Fruit fly (Drosophila melanogaster) whole organism, wandering third instar larva: Measurements from ENCODE around the gene CG12118.

Source experiments
- Abd-B ChIP-seq: fragments of >200 bp; optimal IDR thresholded peaks from 2 replicates; lab custom pipeline; 2017; ENCODE audit warnings: missing biosample characterization, missing genetic modification characterization
- CG32264 ChIP-seq: fragments of 200-800 bp; sonication (Bioruptor generic); optimal IDR thresholded peaks from 2 replicates; lab custom pipeline; 2016; ENCODE audit warnings: missing biosample characterization, missing genetic modification characterization
- CG9705 ChIP-seq: fragments of 200-800 bp; sonication (Bioruptor generic); optimal IDR thresholded peaks from 2 replicates; lab custom pipeline; 2018; ENCODE audit warnings: missing biosample characterization, mild to moderate bottlenecking, missing genetic modification characterization
- CrebA ChIP-seq: fragments of 200-800 bp; sonication (Bioruptor generic); optimal IDR thresholded peaks from 2 replicates; lab custom pipeline; 2016; ENCODE audit warnings: missing biosample characterization, mild to moderate bottlenecking, missing genetic modification characterization, borderline replicate concordance
- Dfd ChIP-seq: fragments of >200 bp; optimal IDR thresholded peaks from 2 replicates; lab custom pipeline; 2017; ENCODE audit warnings: missing biosample characterization, missing genetic modification characterization
- Dif ChIP-seq: fragments of 200-275, 200-300 bp; sonication (Bioruptor generic); optimal IDR thresholded peaks from 2 replicates; lab custom pipeline; 2018; ENCODE audit warnings: missing biosample characterization, missing genetic modification characterization; ENCODE audit not compliant: partially characterized antibody
- GATAd ChIP-seq: sonication (Bioruptor generic); optimal IDR thresholded peaks from 2 replicates; lab custom pipeline; 2016; ENCODE audit warnings: missing biosample characterization, missing genetic modification characterization
- HLH106 ChIP-seq: fragments of 200-800 bp; optimal IDR thresholded peaks from 3 replicates; lab custom pipeline; 2019; ENCODE audit warnings: missing biosample characterization, mild to moderate bottlenecking, missing genetic modification characterization, moderate library complexity
- Hnf4 ChIP-seq: fragments of 200-800 bp; sonication (Bioruptor generic); optimal IDR thresholded peaks from 2 replicates; lab custom pipeline; 2016; ENCODE audit warnings: missing biosample characterization, mild to moderate bottlenecking, missing genetic modification characterization
- Hr78 ChIP-seq: fragments of >200 bp; optimal IDR thresholded peaks from 2 replicates; lab custom pipeline; 2017; ENCODE audit warnings: missing biosample characterization, missing genetic modification characterization
- Hr83 ChIP-seq: fragments of 200-300 bp; sonication (Bioruptor generic); optimal IDR thresholded peaks from 2 replicates; lab custom pipeline; 2016; ENCODE audit warnings: missing biosample characterization, mild to moderate bottlenecking, missing genetic modification characterization, moderate library complexity; ENCODE audit not compliant: poor library complexity, severe bottlenecking
- Jra ChIP-seq: sonication (Bioruptor generic); optimal IDR thresholded peaks from 2 replicates; lab custom pipeline; 2016; ENCODE audit warnings: missing biosample characterization, missing genetic modification characterization
- Mio ChIP-seq: sonication (Bioruptor generic); optimal IDR thresholded peaks from 2 replicates; lab custom pipeline; 2016; ENCODE audit warnings: missing biosample characterization, missing genetic modification characterization
- Myc ChIP-seq: fragments of >200 bp; optimal IDR thresholded peaks from 2 replicates; lab custom pipeline; 2017
- N ChIP-seq: fragments of >200 bp; optimal IDR thresholded peaks from 2 replicates; lab custom pipeline; 2018; ENCODE audit warnings: missing biosample characterization, missing external identifiers, missing genetic modification characterization
- OdsH ChIP-seq: fragments of 200-800 bp; sonication (Bioruptor generic); optimal IDR thresholded peaks from 2 replicates; lab custom pipeline; 2016; ENCODE audit warnings: missing biosample characterization, mild to moderate bottlenecking, missing genetic modification characterization
- Rel ChIP-seq, 2 experiments: fragments of 200-800 bp; sonication (Bioruptor generic) in 1 of 2; optimal IDR thresholded peaks; 2 replicates in 1 of 2; 3 replicates in 1 of 2; lab custom pipeline; 2016 to 2019; ENCODE audit warnings: mild to moderate bottlenecking in 2 of 2, missing biosample characterization in 2 of 2, missing genetic modification characterization in 2 of 2, moderate library complexity in 1 of 2
- Sp1 ChIP-seq: fragments of 200-800 bp; sonication (Bioruptor generic); optimal IDR thresholded peaks from 3 replicates; lab custom pipeline; 2019; ENCODE audit warnings: missing biosample characterization, mild to moderate bottlenecking, missing genetic modification characterization, moderate library complexity
- Vsx2 ChIP-seq: fragments of 200-300, 225-300 bp; sonication (Bioruptor generic); optimal IDR thresholded peaks from 2 replicates; lab custom pipeline; 2018; ENCODE audit warnings: missing biosample characterization, missing genetic modification characterization; ENCODE audit not compliant: partially characterized antibody
- br ChIP-seq: fragments of 200-800 bp; sonication (Bioruptor generic); optimal IDR thresholded peaks from 2 replicates; lab custom pipeline; 2016; ENCODE audit warnings: missing biosample characterization, missing genetic modification characterization
- brk ChIP-seq: fragments of 200-800 bp; sonication (Bioruptor generic); optimal IDR thresholded peaks from 2 replicates; lab custom pipeline; 2016; ENCODE audit warnings: missing biosample characterization, mild to moderate bottlenecking, missing genetic modification characterization
- dl ChIP-seq, 2 experiments: fragments of 175-275, 200-275 bp in 1 of 2; fragments of 200-275 bp in 1 of 2; sonication (Bioruptor generic); optimal IDR thresholded peaks; lab custom pipeline; 2018; ENCODE audit warnings: mild to moderate bottlenecking in 2 of 2, missing biosample characterization in 2 of 2, missing genetic modification characterization in 2 of 2, moderate library complexity in 2 of 2; ENCODE audit not compliant: partially characterized antibody in 2 of 2, insufficient read depth in 1 of 2
- dmrt93B ChIP-seq: fragments of 200-800 bp; sonication (Bioruptor generic); optimal IDR thresholded peaks from 2 replicates; lab custom pipeline; 2018; ENCODE audit warnings: missing biosample characterization, mild to moderate bottlenecking, missing genetic modification characterization
- dsf ChIP-seq: sonication (Bioruptor generic); optimal IDR thresholded peaks from 2 replicates; lab custom pipeline; 2016; ENCODE audit warnings: missing biosample characterization, missing genetic modification characterization, borderline replicate concordance
- ey ChIP-seq: fragments of 200-800 bp; sonication (Bioruptor generic); optimal IDR thresholded peaks from 2 replicates; lab custom pipeline; 2016; ENCODE audit warnings: missing biosample characterization, missing genetic modification characterization
- foxo ChIP-seq, 2 experiments: fragments of 200-800 bp; sonication (Bioruptor generic); optimal IDR thresholded peaks; 2 replicates in 1 of 2; 3 replicates in 1 of 2; lab custom pipeline; 2016 to 2017; ENCODE audit warnings: missing biosample characterization in 2 of 2, missing genetic modification characterization in 2 of 2
- fru ChIP-seq: fragments of 200-800 bp; sonication (Bioruptor generic); optimal IDR thresholded peaks from 3 replicates; lab custom pipeline; 2016; ENCODE audit warnings: missing biosample characterization, mild to moderate bottlenecking, missing genetic modification characterization
- h ChIP-seq: fragments of 200-800 bp; sonication (Bioruptor generic); optimal IDR thresholded peaks from 3 replicates; lab custom pipeline; 2016; ENCODE audit warnings: missing biosample characterization, mild to moderate bottlenecking, missing genetic modification characterization
- jim ChIP-seq: fragments of 175-275, 200-325 bp; sonication (Bioruptor generic); optimal IDR thresholded peaks from 2 replicates; lab custom pipeline; 2016; ENCODE audit warnings: missing biosample characterization, mild to moderate bottlenecking, missing genetic modification characterization
- lola ChIP-seq: fragments of >200 bp; optimal IDR thresholded peaks from 2 replicates; lab custom pipeline; 2017; ENCODE audit warnings: missing biosample characterization, missing genetic modification characterization
- pan ChIP-seq: fragments of >200 bp; optimal IDR thresholded peaks from 2 replicates; lab custom pipeline; 2017
- psq ChIP-seq: fragments of 200-800 bp; sonication (Bioruptor generic); optimal IDR thresholded peaks from 3 replicates; lab custom pipeline; 2017; ENCODE audit warnings: missing biosample characterization, mild to moderate bottlenecking, missing genetic modification characterization, moderate library complexity
- rgr ChIP-seq: fragments of 200-800 bp; sonication (Bioruptor generic); optimal IDR thresholded peaks from 3 replicates; lab custom pipeline; 2016; ENCODE audit warnings: missing biosample characterization, mild to moderate bottlenecking, missing genetic modification characterization
- sage ChIP-seq: fragments of 200-800 bp; sonication (Bioruptor generic); optimal IDR thresholded peaks from 2 replicates; lab custom pipeline; 2016; ENCODE audit warnings: missing biosample characterization, mild to moderate bottlenecking, missing genetic modification characterization
- sv ChIP-seq: fragments of 200-800 bp; sonication (Bioruptor generic); optimal IDR thresholded peaks from 3 replicates; lab custom pipeline; 2016; ENCODE audit warnings: missing biosample characterization, missing genetic modification characterization
- tai ChIP-seq: sonication (Bioruptor generic); optimal IDR thresholded peaks from 2 replicates; lab custom pipeline; 2016; ENCODE audit warnings: missing biosample characterization, missing genetic modification characterization
- usp ChIP-seq: fragments of >200 bp; optimal IDR thresholded peaks from 2 replicates; lab custom pipeline; 2017; ENCODE audit warnings: missing biosample characterization, missing genetic modification characterization
- woc ChIP-seq: sonication (Bioruptor generic); optimal IDR thresholded peaks from 2 replicates; lab custom pipeline; 2016; ENCODE audit warnings: missing biosample characterization, mild to moderate bottlenecking, missing genetic modification characterization

CG12118 gene

dm6 chrX:9158366-9158765 lies 37.8 kb downstream of the CG12118 start, which contains the start of the genes Ost48 and Dlip1:
Gene Ost48 (minus strand): TSS chrX:9158515.
Gene Dlip1 (plus strand): TSS chrX:9158622.
- TF ChIP-seq woc: no peak
- no peak for TF ChIP-seq Abd-B (GFP tag; lab: Kevin White, UChicago)
- TF ChIP-seq Dfd: no peak
- no peak for TF ChIP-seq Rel (GFP tag; optimal IDR thresholded peaks at IDR 0.05; lab: Kevin White, UChicago)
- TF ChIP-seq Rel (tag; optimal IDR thresholded peaks at IDR 0.05; lab: Kevin White, UChicago): peak; percentile 3
- no peak for TF ChIP-seq jim

dm6 chrX:9156388-9156823 lies 39.8 kb downstream of the CG12118 start, which contains the start of gene His3.3B:
Gene His3.3B (minus strand): TSS chrX:9156669.
- TF ChIP-seq Sp1 (GFP tag; lab: Kevin White, UChicago): peak; percentile 14
- TF ChIP-seq br: peak; percentile 12
- peak; percentile 24 for TF ChIP-seq h (GFP tag; lab: Kevin White, UChicago)
- peak; percentile 33 for TF ChIP-seq Dif (GFP tag; lab: Kevin White, UChicago)
- peak; percentile 6 for TF ChIP-seq rgr (GFP tag; lab: Kevin White, UChicago)
- peak; percentile 17 for TF ChIP-seq brk (GFP tag; lab: Kevin White, UChicago)
- TF ChIP-seq foxo (GFP tag; optimal IDR thresholded peaks at IDR 0.05; lab: Kevin White, UChicago): no peak
- TF ChIP-seq Mio: no peak
- no peak for TF ChIP-seq Abd-B (GFP tag; lab: Kevin White, UChicago)

dm6 chrX:9155715-9156387 lies 40.4 kb downstream of the CG12118 start:
- TF ChIP-seq ey (no peak), psq (GFP tag; lab: Kevin White, UChicago) (peak; percentile 67), Rel (GFP tag; optimal IDR thresholded peaks at IDR 0.05; lab: Kevin White, UChicago) (peak; percentile 34), Rel (tag; optimal IDR thresholded peaks at IDR 0.05; lab: Kevin White, UChicago) (peak; percentile 32), dsf (GFP tag; lab: Kevin White, UChicago) (no peak), dl (GFP tag; optimal IDR thresholded peaks at IDR 0.05; lab: Kevin White, UChicago; ENCODE audit: insufficient read depth in 1 of 2, partially characterized antibody in 2 of 2) (no peak), brk (GFP tag; lab: Kevin White, UChicago) (peak; percentile 8), br (peak; percentile 17), GATAd (GFP tag; lab: Kevin White, UChicago) (no peak), Jra (no peak), Abd-B (GFP tag; lab: Kevin White, UChicago) (no peak), jim (no peak), usp (GFP tag; lab: Kevin White, UChicago) (no peak), Hr78 (no peak), sage (GFP tag; lab: Kevin White, UChicago) (peak; percentile 8), Dif (GFP tag; lab: Kevin White, UChicago) (no peak), woc (no peak), HLH106 (tag; lab: Kevin White, UChicago) (peak; percentile 18), Mio (no peak), foxo (GFP tag; optimal IDR thresholded peaks at IDR 0.05; lab: Kevin White, UChicago) (no peak), Hr83 (peak; percentile 3), Hnf4 (GFP tag; lab: Kevin White, UChicago) (no peak), rgr (GFP tag; lab: Kevin White, UChicago) (no peak), Dfd (no peak), h (GFP tag; lab: Kevin White, UChicago) (peak; percentile 23), pan (lab: Kevin White, UChicago) (no peak), CG32264 (no peak), OdsH (GFP tag; lab: Kevin White, UChicago) (no peak), Vsx2 (no peak), CrebA (GFP tag; lab: Kevin White, UChicago) (no peak), CG9705 (no peak), N (GFP tag; lab: Kevin White, UChicago) (no peak), Myc (lab: Kevin White, UChicago) (no peak), lola (GFP tag; lab: Kevin White, UChicago) (no peak), fru (GFP tag; lab: Kevin White, UChicago) (no peak), sv (GFP tag; lab: Kevin White, UChicago) (no peak), tai (no peak), Sp1 (GFP tag; lab: Kevin White, UChicago) (peak; percentile 32), dmrt93B (GFP tag; lab: Kevin White, UChicago) (no peak)
